Fruit fly (Drosophila melanogaster): Measurements from ENCODE around the gene CG13639.

CG13639 gene

dm6 chr3R:24850420-24850819 is 9.7 kb downstream of the CG13639 start, which contains the start of gene CG7006 (continued):
- TF ChIP-seq CG34224 (GFP tag; IDR thresholded peaks at IDR 0.05; ENCODE audit: partially characterized antibody), result peak; percentile 72
- TF ChIP-seq CG4707 (GFP tag; optimal IDR thresholded peaks at IDR 0.05), result no peak
- peak; percentile 80 for TF ChIP-seq bab2 (GFP tag; optimal IDR thresholded peaks at IDR 0.05)
- peak; percentile 52 for TF ChIP-seq ttk (GFP tag; IDR thresholded peaks at IDR 0.05)
- TF ChIP-seq unc-4 (GFP tag; IDR thresholded peaks at IDR 0.05; ENCODE audit: partially characterized antibody), result peak; percentile 73
- peak; percentile 78 for TF ChIP-seq CG12942 (GFP tag; optimal IDR thresholded peaks at IDR 0.05)
- TF ChIP-seq Six4 (GFP tag; optimal IDR thresholded peaks at IDR 0.05), result peak; percentile 35
- TF ChIP-seq Gug (GFP tag; IDR thresholded peaks at IDR 0.05), result no peak; the same call in 2 of the 4 replicates
- TF ChIP-seq bowl (GFP tag; IDR thresholded peaks at IDR 0.05), result no peak
- TF ChIP-seq sob (GFP tag; IDR thresholded peaks at IDR 0.05), result peak; percentile 95
- TF ChIP-seq nau (GFP tag; optimal IDR thresholded peaks at IDR 0.05), result no peak
- 0 out of 2 replicates have a peak, but pooled peaks have one; percentile 33 for TF ChIP-seq CG4730 (GFP tag; IDR thresholded peaks at IDR 0.05)
- TF ChIP-seq Neu2 (GFP tag; optimal IDR thresholded peaks at IDR 0.05; ENCODE audit: borderline replicate concordance), result no peak
- TF ChIP-seq ash1 (GFP tag; optimal IDR thresholded peaks at IDR 0.05), result no peak
- peak in 1 of 2 experiments; percentile 41 for TF ChIP-seq crp (GFP tag; optimal IDR thresholded peaks at IDR 0.05)
- TF ChIP-seq CG7556 (GFP tag; optimal IDR thresholded peaks at IDR 0.05), result peak; percentile 52
- TF ChIP-seq fru (optimal IDR thresholded peaks at IDR 0.05), result no peak
- no peak for TF ChIP-seq CG12219 (GFP tag; optimal IDR thresholded peaks at IDR 0.05)
- TF ChIP-seq pum (GFP tag; optimal IDR thresholded peaks at IDR 0.05), result peak; percentile 58
- no peak for TF ChIP-seq Trl (optimal IDR thresholded peaks at IDR 0.05)
- TF ChIP-seq Trl (GFP tag; optimal IDR thresholded peaks at IDR 0.05), result peak; percentile 82
- no peak for TF ChIP-seq ATbp (GFP tag; optimal IDR thresholded peaks at IDR 0.05)
- peak; percentile 100 for TF ChIP-seq CG10267 (tag; optimal IDR thresholded peaks at IDR 0.05)
- TF ChIP-seq CG18764 (GFP tag; optimal IDR thresholded peaks at IDR 0.05), result peak; percentile 73
- no peak for TF ChIP-seq CG6765 (GFP tag; optimal IDR thresholded peaks at IDR 0.05)
- no peak for TF ChIP-seq bcd (GFP tag; optimal IDR thresholded peaks at IDR 0.05)
- peak; percentile 69 for TF ChIP-seq H2.0 (GFP tag; IDR thresholded peaks at IDR 0.05)
- TF ChIP-seq ara (GFP tag; IDR thresholded peaks at IDR 0.05), result peak; percentile 39; the same call in 1 of the 2 replicates
- TF ChIP-seq wdn (GFP tag; IDR thresholded peaks at IDR 0.05), result peak; percentile 58
- peak; percentile 2 for TF ChIP-seq CrebB (tag; optimal IDR thresholded peaks at IDR 0.05)
- no peak for TF ChIP-seq gce (GFP tag; IDR thresholded peaks at IDR 0.05)
- peak; percentile 11; the same call in 1 of the 2 replicates for TF ChIP-seq peb (GFP tag; IDR thresholded peaks at IDR 0.05)
- peak; percentile 21 for TF ChIP-seq Lhr (GFP tag; optimal IDR thresholded peaks at IDR 0.05)
- no peak for TF ChIP-seq Lim3 (GFP tag; IDR thresholded peaks at IDR 0.05)
- peak; percentile 47; the same call in 1 of the 3 replicates for TF ChIP-seq Doc3 (GFP tag; IDR thresholded peaks at IDR 0.05; ENCODE audit: partially characterized antibody)
- TF ChIP-seq CG2199 (GFP tag; IDR thresholded peaks at IDR 0.05), result no peak
- TF ChIP-seq HmgZ (tag; optimal IDR thresholded peaks at IDR 0.05), result peak; percentile 87
- TF ChIP-seq Tbp (GFP tag; optimal IDR thresholded peaks at IDR 0.05), result no peak
- no peak for TF ChIP-seq jing (GFP tag; optimal IDR thresholded peaks at IDR 0.05)
- no peak for TF ChIP-seq tio (GFP tag; optimal IDR thresholded peaks at IDR 0.05)
- no peak for TF ChIP-seq Optix (GFP tag; IDR thresholded peaks at IDR 0.05)
- TF ChIP-seq mld (GFP tag; IDR thresholded peaks at IDR 0.05; ENCODE audit: partially characterized antibody), result peak; percentile 50; the same call in 1 of the 3 replicates
- no peak for TF ChIP-seq CG6683 (GFP tag; optimal IDR thresholded peaks at IDR 0.05)
- TF ChIP-seq CG16813 (GFP tag; IDR thresholded peaks at IDR 0.05; ENCODE audit: partially characterized antibody), result peak; percentile 79
- no peak for TF ChIP-seq cas (GFP tag; IDR thresholded peaks at IDR 0.05)
- peak; percentile 64 for TF ChIP-seq Ptx1 (GFP tag; IDR thresholded peaks at IDR 0.05)
- peak; percentile 21; the same call in 1 of the 2 replicates for TF ChIP-seq CG17612 (GFP tag; IDR thresholded peaks at IDR 0.05)
- no peak for TF ChIP-seq jigr1 (GFP tag; IDR thresholded peaks at IDR 0.05)
- TF ChIP-seq abd-A (tag; optimal IDR thresholded peaks at IDR 0.05), result no peak
- TF ChIP-seq Rfx (GFP tag; IDR thresholded peaks at IDR 0.05), result peak; percentile 93
- no peak for TF ChIP-seq CG18599 (GFP tag; optimal IDR thresholded peaks at IDR 0.05)
